Worm (Caenorhabditis elegans): ENCODE data around the gene mam-3.

DNA sequence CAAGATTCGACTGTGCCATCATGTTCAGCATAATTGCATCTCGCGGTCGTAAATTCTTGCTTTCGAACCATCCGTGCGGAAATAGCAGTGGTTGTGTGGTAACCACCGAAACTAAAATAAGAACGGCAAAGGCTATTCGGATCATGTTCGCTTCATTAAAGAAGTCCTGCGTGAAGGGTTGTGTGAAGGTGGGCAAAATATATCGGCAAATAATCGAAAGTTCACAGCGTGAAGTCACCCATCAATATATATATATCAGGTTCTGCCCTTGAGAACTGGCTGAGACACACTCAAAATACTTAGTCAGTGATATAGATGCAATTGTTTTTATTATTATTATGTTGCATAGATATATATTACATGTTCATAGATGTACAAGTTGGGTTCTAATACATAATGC lies 37.2 kb downstream of the mam-3 start, which contains the start of gene Y62E10A.19:
- TF ChIP-seq hlh-12 (tag; optimal IDR thresholded peaks at IDR 0.05) (no peak), fkh-3 (tag; optimal IDR thresholded peaks at IDR 0.05) (no peak), F55B11.4 (tag; optimal IDR thresholded peaks at IDR 0.05; ENCODE audit: borderline replicate concordance, insufficient read depth) (no peak), snpc-4 (GFP tag; optimal IDR thresholded peaks at IDR 0.05) (no peak), snpc-4 (tag; optimal IDR thresholded peaks at IDR 0.05) (no peak), ztf-6 (GFP tag; IDR thresholded peaks at IDR 0.05) (no peak), ZK185.1 (tag; optimal IDR thresholded peaks at IDR 0.05; ENCODE audit: poor library complexity, severe bottlenecking) (no peak)

All from whole organism, young adult.